Worm (Caenorhabditis elegans) whole organism, L4 larva: ENCODE measurements around the gene C45B2.2.

Source experiments
- Y105C5A.15 ChIP-seq: fragments of 200-800 bp; sonication (Bioruptor generic); IDR thresholded peaks from 2 replicates; pipeline ENCODE4 v1.3.6; 2022; ENCODE audit warnings: missing genetic modification characterization, missing compliant biosample characterization
- dpl-1 ChIP-seq: fragments of 150-350 bp; optimal IDR thresholded peaks from 2 replicates; lab custom pipeline; 2014; ENCODE audit warnings: missing biosample characterization, missing genetic modification reagents, missing genetic modification characterization

DNA sequence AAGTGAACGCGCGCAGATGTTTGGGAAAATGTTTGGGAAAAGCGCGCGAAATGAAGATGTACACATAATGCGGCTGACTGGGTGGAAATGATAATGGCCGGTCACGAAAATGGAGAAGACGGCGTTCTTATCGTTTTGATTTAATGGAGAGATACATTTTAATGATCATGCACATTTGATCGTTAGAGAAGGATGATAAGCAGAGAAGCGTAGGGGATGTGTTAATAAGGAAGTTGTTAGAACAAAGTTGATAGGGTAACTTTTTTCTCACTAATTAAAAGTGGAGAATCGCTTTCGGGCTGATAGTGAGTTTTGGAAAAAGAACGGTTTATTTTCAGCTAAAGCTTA lies 43.5 kb upstream of the C45B2.2 start:
- TF ChIP-seq dpl-1 (GFP tag; lab: Kevin White, UChicago) = no peak
- TF ChIP-seq Y105C5A.15 (GFP tag; lab: Robert Waterston, UW) = no peak
